Fruit fly (Drosophila melanogaster) whole organism, prepupa: ENCODE data around the gene CG14866.

Source experiments
- Blimp-1 ChIP-seq: fragments of 200-800 bp; sonication (Bioruptor generic); optimal IDR thresholded peaks from 3 replicates; lab custom pipeline; 2017; ENCODE audit warnings: missing biosample characterization, missing genetic modification characterization, mild to moderate bottlenecking, moderate library complexity, missing genetic modification reagents
- CG10631 ChIP-seq: fragments of 200-800 bp; sonication (Bioruptor generic); optimal IDR thresholded peaks from 2 replicates; lab custom pipeline; 2016; ENCODE audit warnings: missing biosample characterization, missing genetic modification characterization
- CG10669 ChIP-seq: fragments of 200-800 bp; sonication (Bioruptor generic); optimal IDR thresholded peaks from 3 replicates; lab custom pipeline; 2018; ENCODE audit warnings: missing biosample characterization, mild to moderate bottlenecking, missing genetic modification characterization, moderate library complexity
- CG11294 ChIP-seq: fragments of 200-800 bp; sonication (Bioruptor generic); IDR thresholded peaks from 2 replicates; pipeline ENCODE4 v1.3.6; 2022; ENCODE audit warnings: missing biosample characterization, missing genetic modification characterization
- CG11762 ChIP-seq: fragments of 200-800 bp; sonication (Bioruptor generic); optimal IDR thresholded peaks from 3 replicates; lab custom pipeline; 2016; ENCODE audit warnings: missing biosample characterization, missing genetic modification characterization; ENCODE audit not compliant: insufficient read depth
- CG11902 ChIP-seq: fragments of 200-800 bp; sonication (Bioruptor generic); optimal IDR thresholded peaks from 3 replicates; lab custom pipeline; 2016; ENCODE audit warnings: missing biosample characterization, missing genetic modification characterization
- CG1621 ChIP-seq: fragments of 200-800 bp; sonication (Bioruptor generic); optimal IDR thresholded peaks from 3 replicates; lab custom pipeline; 2018; ENCODE audit warnings: missing biosample characterization, mild to moderate bottlenecking, missing genetic modification characterization
- CG3032 ChIP-seq: fragments of 200-800 bp; optimal IDR thresholded peaks from 2 replicates; lab custom pipeline; 2019; ENCODE audit warnings: missing biosample characterization, mild to moderate bottlenecking, missing genetic modification characterization, moderate library complexity
- CG31627 ChIP-seq: fragments of 200-800 bp; sonication (Bioruptor generic); optimal IDR thresholded peaks from 3 replicates; lab custom pipeline; 2016; ENCODE audit warnings: missing biosample characterization, missing genetic modification characterization
- CG34406 ChIP-seq: fragments of 200-800 bp; sonication (Bioruptor generic); optimal IDR thresholded peaks from 3 replicates; lab custom pipeline; 2016; ENCODE audit warnings: missing biosample characterization, missing genetic modification characterization
- CG6163 ChIP-seq: fragments of 200-800 bp; sonication (Bioruptor generic); IDR thresholded peaks from 3 replicates; pipeline ENCODE4 v1.3.6; 2022; ENCODE audit warnings: missing biosample characterization, missing genetic modification characterization
- CG6276 ChIP-seq: fragments of 200-800 bp; sonication (Bioruptor generic); optimal IDR thresholded peaks from 2 replicates; lab custom pipeline; 2017; ENCODE audit warnings: missing biosample characterization, mild to moderate bottlenecking, missing genetic modification characterization
- CG6792 ChIP-seq: fragments of 200-800 bp; sonication (Bioruptor generic); optimal IDR thresholded peaks from 3 replicates; lab custom pipeline; 2016; ENCODE audit warnings: missing biosample characterization, missing genetic modification characterization
- CG6854 ChIP-seq: fragments of 200-800 bp; sonication (Bioruptor generic); optimal IDR thresholded peaks from 2 replicates; lab custom pipeline; 2017; ENCODE audit warnings: missing biosample characterization, mild to moderate bottlenecking, missing genetic modification characterization
- CG8119 ChIP-seq: fragments of 200-800 bp; sonication (Bioruptor generic); IDR thresholded peaks from 3 replicates; pipeline ENCODE4 v1.3.6; 2022; ENCODE audit warnings: missing biosample characterization, missing genetic modification characterization
- CG8319 ChIP-seq: fragments of 200-800 bp; sonication (Bioruptor generic); optimal IDR thresholded peaks from 3 replicates; lab custom pipeline; 2016; ENCODE audit warnings: missing biosample characterization, missing genetic modification characterization
- CG8632 ChIP-seq: fragments of 200-800 bp; sonication (Bioruptor generic); optimal IDR thresholded peaks from 3 replicates; lab custom pipeline; 2016; ENCODE audit warnings: missing biosample characterization, missing genetic modification characterization
- CG9139 ChIP-seq: fragments of 200-800 bp; sonication (Bioruptor generic); optimal IDR thresholded peaks from 3 replicates; lab custom pipeline; 2017; ENCODE audit warnings: missing biosample characterization, mild to moderate bottlenecking, missing genetic modification characterization
- Eip75B ChIP-seq: fragments of 200-800 bp; sonication (Bioruptor generic); optimal IDR thresholded peaks from 3 replicates; lab custom pipeline; 2016; ENCODE audit warnings: missing biosample characterization, missing genetic modification characterization
- Eip78C ChIP-seq: fragments of 200-800 bp; sonication (Bioruptor generic); peaks from one replicate; lab custom pipeline; 2016; ENCODE audit warnings: missing biosample characterization, missing genetic modification characterization
- Eip93F ChIP-seq: fragments of 200-800 bp; sonication (Bioruptor generic); optimal IDR thresholded peaks from 2 replicates; lab custom pipeline; 2016; ENCODE audit warnings: missing biosample characterization, mild to moderate bottlenecking, missing genetic modification characterization
- Ets96B ChIP-seq: fragments of 200-800 bp; optimal IDR thresholded peaks from 2 replicates; lab custom pipeline; 2019; ENCODE audit warnings: missing biosample characterization, mild to moderate bottlenecking, missing genetic modification characterization, moderate library complexity
- Hr38 ChIP-seq: sonication (Bioruptor generic); optimal IDR thresholded peaks from 2 replicates; lab custom pipeline; 2016; ENCODE audit warnings: missing biosample characterization, missing genetic modification characterization
- Hr39 ChIP-seq: fragments of 200-800 bp; sonication (Bioruptor generic); optimal IDR thresholded peaks from 2 replicates; lab custom pipeline; 2016; ENCODE audit warnings: missing biosample characterization, missing genetic modification characterization
- OdsH ChIP-seq: fragments of 200-800 bp; sonication (Bioruptor generic); optimal IDR thresholded peaks from 3 replicates; lab custom pipeline; 2016; ENCODE audit warnings: missing biosample characterization, missing genetic modification characterization
- Smox ChIP-seq: fragments of 200-800 bp; sonication (Bioruptor generic); optimal IDR thresholded peaks from 3 replicates; lab custom pipeline; 2016; ENCODE audit warnings: missing biosample characterization, missing genetic modification characterization
- Sox102F ChIP-seq: fragments of 200-800 bp; sonication (Bioruptor generic); optimal IDR thresholded peaks from 2 replicates; lab custom pipeline; 2016; ENCODE audit warnings: missing biosample characterization, mild to moderate bottlenecking, missing genetic modification characterization
- Sox14 ChIP-seq: fragments of 200-800 bp; sonication (Bioruptor generic); optimal IDR thresholded peaks from 3 replicates; lab custom pipeline; 2016; ENCODE audit warnings: missing biosample characterization, missing genetic modification characterization
- Sox15 ChIP-seq: fragments of 200-800 bp; sonication (Bioruptor generic); optimal IDR thresholded peaks from 3 replicates; lab custom pipeline; 2016; ENCODE audit warnings: missing biosample characterization, missing genetic modification characterization
- achi ChIP-seq: fragments of 200-800 bp; sonication (Bioruptor generic); optimal IDR thresholded peaks from 3 replicates; lab custom pipeline; 2016; ENCODE audit warnings: missing biosample characterization, missing genetic modification characterization
- acj6 ChIP-seq: fragments of 200-800 bp; sonication (Bioruptor generic); optimal IDR thresholded peaks from 3 replicates; lab custom pipeline; 2016; ENCODE audit warnings: missing biosample characterization, missing genetic modification characterization
- cyc ChIP-seq: fragments of 200-800 bp; sonication (Bioruptor generic); optimal IDR thresholded peaks from 3 replicates; lab custom pipeline; 2016; ENCODE audit warnings: missing biosample characterization, missing genetic modification characterization
- dac ChIP-seq: fragments of 200-800 bp; sonication (Bioruptor generic); optimal IDR thresholded peaks from 2 replicates; lab custom pipeline; 2017; ENCODE audit warnings: missing biosample characterization, mild to moderate bottlenecking, missing genetic modification characterization
- eg ChIP-seq: fragments of 200-800 bp; sonication (Bioruptor generic); IDR thresholded peaks from 3 replicates; pipeline ENCODE4 v1.3.6; 2022; ENCODE audit warnings: missing biosample characterization, missing genetic modification characterization
- esn ChIP-seq: fragments of 200-800 bp; sonication (Bioruptor generic); optimal IDR thresholded peaks from 2 replicates; lab custom pipeline; 2016; ENCODE audit warnings: missing biosample characterization, mild to moderate bottlenecking, missing genetic modification characterization, moderate library complexity
- fd59A ChIP-seq: fragments of 200-800 bp; sonication (Bioruptor generic); optimal IDR thresholded peaks from 2 replicates; lab custom pipeline; 2017; ENCODE audit warnings: missing biosample characterization, mild to moderate bottlenecking, missing genetic modification characterization, missing genetic modification reagents
- fd85E ChIP-seq: fragments of 200-800 bp; sonication (Bioruptor generic); optimal IDR thresholded peaks from 3 replicates; lab custom pipeline; 2016; ENCODE audit warnings: missing biosample characterization, missing genetic modification characterization
- lz ChIP-seq: fragments of 200-800 bp; sonication (Bioruptor generic); optimal IDR thresholded peaks from 3 replicates; lab custom pipeline; 2016; ENCODE audit warnings: missing biosample characterization, missing genetic modification characterization
- salr ChIP-seq, 2 experiments: fragments of 200-800 bp; sonication (Bioruptor generic); optimal IDR thresholded peaks; 3 replicates each; lab custom pipeline; 2016 to 2018; ENCODE audit warnings: missing biosample characterization in 2 of 2, missing genetic modification characterization in 2 of 2, mild to moderate bottlenecking in 1 of 2
- spab ChIP-seq: fragments of 200-800 bp; sonication (Bioruptor generic); optimal IDR thresholded peaks from 2 replicates; lab custom pipeline; 2017; ENCODE audit warnings: missing biosample characterization, mild to moderate bottlenecking, missing genetic modification characterization, missing genetic modification reagents
- svp ChIP-seq: fragments of 200-800 bp; sonication (Bioruptor generic); peaks from one replicate; lab custom pipeline; 2016; ENCODE audit warnings: missing biosample characterization, missing genetic modification characterization
- topi ChIP-seq: fragments of 200-800 bp; sonication (Bioruptor generic); optimal IDR thresholded peaks from 3 replicates; lab custom pipeline; 2016; ENCODE audit warnings: missing biosample characterization, missing genetic modification characterization
- vri ChIP-seq: fragments of 200-800 bp; sonication (Bioruptor generic); optimal IDR thresholded peaks from 3 replicates; lab custom pipeline; 2016; ENCODE audit warnings: missing biosample characterization, mild to moderate bottlenecking, missing genetic modification characterization

CG14866 gene

DNA sequence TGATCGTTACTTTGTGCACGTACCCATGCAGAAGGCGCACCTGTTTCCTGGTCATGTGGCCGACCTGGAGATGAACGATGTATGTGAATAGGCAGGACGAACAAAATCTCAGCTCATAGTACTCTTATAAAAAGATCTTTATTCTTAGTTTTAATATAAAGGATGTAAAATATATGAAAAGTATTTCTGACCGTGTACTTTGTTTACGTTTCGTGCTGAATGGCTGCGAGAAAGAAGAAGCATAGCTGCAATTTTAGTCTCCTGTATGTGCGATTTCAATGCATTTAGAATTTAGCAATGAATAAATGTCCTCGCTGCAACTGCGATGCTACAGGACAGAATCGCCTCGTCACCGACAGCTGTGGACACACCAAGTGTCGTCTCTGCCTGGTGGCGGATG is 31.6 kb downstream of the CG14866 start, which contains the start of the genes CG42726 and CG42727:
TSS of gene CG42726 (plus strand) at position 227 of the 400 bp plus-strand sequence.
TSS of gene CG42727 (plus strand) at position 227 of the 400 bp plus-strand sequence.
- TF ChIP-seq CG6276: no peak
- TF ChIP-seq Eip78C (GFP tag; lab: Kevin White, UChicago): peak; percentile 87
- TF ChIP-seq CG3032 (tag; lab: Kevin White, UChicago): peak; percentile 52
- TF ChIP-seq CG11902: no peak
- peak; percentile 44 for TF ChIP-seq topi (GFP tag; lab: Kevin White, UChicago)
- no peak for TF ChIP-seq CG8319 (GFP tag; lab: Kevin White, UChicago)
- TF ChIP-seq cyc (GFP tag; lab: Kevin White, UChicago): peak; percentile 34
- TF ChIP-seq svp (GFP tag; lab: Kevin White, UChicago): no peak
- peak; percentile 13 for TF ChIP-seq Sox15 (GFP tag; lab: Kevin White, UChicago)
- peak; percentile 48 for TF ChIP-seq lz
- TF ChIP-seq CG11294 (GFP tag; lab: Robert Waterston, UW): 0 out of 2 replicates have a peak, but pooled peaks have one; percentile 27
- no peak for TF ChIP-seq CG6854 (GFP tag; lab: Kevin White, UChicago)
- TF ChIP-seq Sox102F (GFP tag; lab: Kevin White, UChicago): no peak
- no peak for TF ChIP-seq CG8119 (GFP tag; lab: Robert Waterston, UW)
- TF ChIP-seq fd85E: no peak
- TF ChIP-seq Hr38 (GFP tag; lab: Kevin White, UChicago): no peak
- TF ChIP-seq acj6 (GFP tag; lab: Kevin White, UChicago): no peak
- TF ChIP-seq dac (GFP tag; lab: Kevin White, UChicago): peak; percentile 28
- TF ChIP-seq CG6163 (GFP tag; lab: Robert Waterston, UW): peak; percentile 51
- peak; percentile 10 for TF ChIP-seq CG11762 (GFP tag; lab: Kevin White, UChicago)
- TF ChIP-seq OdsH (GFP tag; lab: Kevin White, UChicago): no peak
- TF ChIP-seq spab (GFP tag; lab: Kevin White, UChicago): no peak
- no peak for TF ChIP-seq CG9139 (GFP tag; lab: Kevin White, UChicago)
- peak; percentile 24 for TF ChIP-seq CG10669
- TF ChIP-seq vri (GFP tag; lab: Kevin White, UChicago): no peak
- TF ChIP-seq achi (GFP tag; lab: Kevin White, UChicago): peak; percentile 30
- peak; percentile 47 for TF ChIP-seq CG10631 (GFP tag; lab: Kevin White, UChicago)
- TF ChIP-seq CG34406: peak; percentile 44
- TF ChIP-seq CG31627: peak; percentile 42
- no peak for TF ChIP-seq fd59A (GFP tag; lab: Kevin White, UChicago)
- no peak for TF ChIP-seq Eip93F (GFP tag; lab: Kevin White, UChicago)
- TF ChIP-seq Eip75B: no peak
- TF ChIP-seq esn (GFP tag; lab: Kevin White, UChicago): peak; percentile 69
- TF ChIP-seq CG8632 (GFP tag; lab: Kevin White, UChicago): peak; percentile 22
- no peak for TF ChIP-seq Smox (GFP tag; lab: Kevin White, UChicago)
- no peak for TF ChIP-seq Blimp-1 (GFP tag; lab: Kevin White, UChicago)
- no peak for TF ChIP-seq Hr39 (GFP tag; lab: Kevin White, UChicago)
- no peak for TF ChIP-seq salr (GFP tag; optimal IDR thresholded peaks at IDR 0.05; lab: Kevin White, UChicago)
- peak; percentile 44 for TF ChIP-seq CG6792 (GFP tag; lab: Kevin White, UChicago)
- peak; percentile 44 for TF ChIP-seq Ets96B (tag; lab: Kevin White, UChicago)
- TF ChIP-seq eg: peak; percentile 56; the same call in 1 of the 3 replicates
- peak; percentile 52 for TF ChIP-seq Sox14 (GFP tag; lab: Kevin White, UChicago)
- no peak for TF ChIP-seq CG1621 (tag; lab: Kevin White, UChicago)
